Fruit fly (Drosophila melanogaster) whole organism, embryonic: ENCODE data around the gene Hayan.

Experiments
- Abd-B ChIP-seq: fragments of 200-800 bp; sonication (Bioruptor generic); optimal IDR thresholded peaks from 2 replicates; lab custom pipeline; 2018; ENCODE audit warnings: missing biosample characterization, mild to moderate bottlenecking, missing genetic modification characterization, moderate library complexity
- Asciz ChIP-seq: fragments of 200-800 bp; sonication (Bioruptor generic); optimal IDR thresholded peaks from 2 replicates; lab custom pipeline; 2017; ENCODE audit warnings: missing biosample characterization, mild to moderate bottlenecking, missing genetic modification characterization, missing genetic modification reagents
- B-H2 ChIP-seq: fragments of 200-800 bp; sonication (Bioruptor generic); optimal IDR thresholded peaks from 2 replicates; lab custom pipeline; 2018; ENCODE audit warnings: missing biosample characterization, mild to moderate bottlenecking, missing genetic modification characterization
- Bgb ChIP-seq: fragments of 200-800 bp; sonication (Bioruptor generic); IDR thresholded peaks from 2 replicates; pipeline ENCODE4 v1.3.6; 2022; ENCODE audit warnings: missing biosample characterization, missing genetic modification characterization; ENCODE audit not compliant: partially characterized antibody
- BtbVII ChIP-seq: fragments of 200-800 bp; sonication (Bioruptor generic); optimal IDR thresholded peaks from 3 replicates; lab custom pipeline; 2017; ENCODE audit warnings: missing biosample characterization, mild to moderate bottlenecking, missing genetic modification characterization
- CG11723 ChIP-seq: fragments of 200-800 bp; sonication (Bioruptor generic); optimal IDR thresholded peaks from 2 replicates; lab custom pipeline; 2017; ENCODE audit warnings: missing biosample characterization, mild to moderate bottlenecking, missing genetic modification characterization
- CG12071 ChIP-seq: fragments of 200-800 bp; sonication (Bioruptor generic); optimal IDR thresholded peaks from 3 replicates; lab custom pipeline; 2018; ENCODE audit warnings: missing biosample characterization, mild to moderate bottlenecking, missing genetic modification characterization
- CG13296 ChIP-seq: fragments of 200-800 bp; sonication (Bioruptor generic); optimal IDR thresholded peaks from 3 replicates; lab custom pipeline; 2018; ENCODE audit warnings: missing biosample characterization, mild to moderate bottlenecking, missing genetic modification characterization
- CG13894 ChIP-seq: fragments of 200-800 bp; sonication (Bioruptor generic); optimal IDR thresholded peaks from 3 replicates; lab custom pipeline; 2018; ENCODE audit warnings: missing biosample characterization, mild to moderate bottlenecking, missing genetic modification characterization, moderate library complexity
- CG14014 ChIP-seq: fragments of 200-800 bp; sonication (Bioruptor generic); IDR thresholded peaks from 2 replicates; pipeline ENCODE4 v1.3.6; 2022; ENCODE audit warnings: missing biosample characterization, missing genetic modification characterization
- CG15269 ChIP-seq: fragments of 200-800 bp; sonication (Bioruptor generic); optimal IDR thresholded peaks from 2 replicates; lab custom pipeline; 2018; ENCODE audit warnings: missing biosample characterization, mild to moderate bottlenecking, missing genetic modification characterization, moderate library complexity
- CG17385 ChIP-seq: fragments of 200-800 bp; sonication (Bioruptor generic); optimal IDR thresholded peaks from 3 replicates; lab custom pipeline; 2018; ENCODE audit warnings: missing biosample characterization, mild to moderate bottlenecking, missing genetic modification characterization
- CG18011 ChIP-seq: fragments of 200-800 bp; sonication (Bioruptor generic); optimal IDR thresholded peaks from 2 replicates; lab custom pipeline; 2017; ENCODE audit warnings: missing biosample characterization, missing genetic modification characterization, mild to moderate bottlenecking, moderate library complexity, missing genotype
- CG2202 ChIP-seq: fragments of 200-800 bp; sonication (Bioruptor generic); optimal IDR thresholded peaks from 2 replicates; lab custom pipeline; 2018; ENCODE audit warnings: missing biosample characterization, mild to moderate bottlenecking, missing genetic modification characterization
- CG2678 ChIP-seq: fragments of 200-800 bp; sonication (Bioruptor generic); optimal IDR thresholded peaks from 3 replicates; lab custom pipeline; 2019; ENCODE audit warnings: missing biosample characterization, mild to moderate bottlenecking, missing genetic modification characterization, moderate library complexity
- CG2875 ChIP-seq: fragments of 200-800 bp; sonication (Bioruptor generic); optimal IDR thresholded peaks from 2 replicates; lab custom pipeline; 2017; ENCODE audit warnings: missing biosample characterization, mild to moderate bottlenecking, missing genetic modification characterization, missing genetic modification reagents
- CG3281 ChIP-seq: fragments of 200-800 bp; sonication (Bioruptor generic); optimal IDR thresholded peaks from 3 replicates; lab custom pipeline; 2017; ENCODE audit warnings: missing biosample characterization, mild to moderate bottlenecking, missing genetic modification characterization
- CG34376 ChIP-seq: fragments of 200-800 bp; sonication (Bioruptor generic); optimal IDR thresholded peaks from 2 replicates; lab custom pipeline; 2018; ENCODE audit warnings: missing biosample characterization, mild to moderate bottlenecking, missing genetic modification characterization
- CG4730 ChIP-seq: fragments of 200-800 bp; sonication (Bioruptor generic); IDR thresholded peaks from 2 replicates; pipeline ENCODE4 v1.3.6; 2022; ENCODE audit warnings: missing biosample characterization, missing genetic modification characterization
- CG5953 ChIP-seq: fragments of 200-800 bp; sonication (Bioruptor generic); IDR thresholded peaks from 2 replicates; pipeline ENCODE4 v1.3.6; 2022; ENCODE audit warnings: missing biosample characterization, missing genetic modification characterization
- CG7839 ChIP-seq: fragments of 200-800 bp; sonication (Bioruptor generic); optimal IDR thresholded peaks from 3 replicates; lab custom pipeline; 2018; ENCODE audit warnings: missing biosample characterization, mild to moderate bottlenecking, missing genetic modification characterization, moderate library complexity
- CG8290 ChIP-seq, 3 experiments: fragments of 200-800 bp; sonication (Bioruptor generic); optimal IDR thresholded peaks; 2 replicates each; lab custom pipeline; 2016 to 2019; ENCODE audit warnings: missing biosample characterization in 3 of 3, missing genetic modification characterization in 3 of 3, mild to moderate bottlenecking in 2 of 3, moderate library complexity in 1 of 3
- CG9609 ChIP-seq: fragments of 200-800 bp; sonication (Bioruptor generic); optimal IDR thresholded peaks from 3 replicates; lab custom pipeline; 2016; ENCODE audit warnings: missing biosample characterization, missing genetic modification characterization
- CTCF ChIP-seq: fragments of 200-800 bp; sonication (Bioruptor generic); optimal IDR thresholded peaks from 2 replicates; lab custom pipeline; 2017; ENCODE audit warnings: missing biosample characterization, mild to moderate bottlenecking, missing genetic modification characterization, moderate library complexity
- CkIIα-i1 ChIP-seq: fragments of 200-800 bp; sonication (Bioruptor generic); IDR thresholded peaks from 2 replicates; pipeline ENCODE4 v1.3.6; 2022; ENCODE audit warnings: missing biosample characterization, missing genetic modification characterization
- D19B ChIP-seq: fragments of 200-800 bp; sonication (Bioruptor generic); optimal IDR thresholded peaks from 2 replicates; lab custom pipeline; 2017; ENCODE audit warnings: missing biosample characterization, mild to moderate bottlenecking, missing genetic modification characterization
- Dfd ChIP-seq, 2 experiments: fragments of >200 bp; optimal IDR thresholded peaks; 2 replicates each; lab custom pipeline; 2017; ENCODE audit warnings: missing biosample characterization in 2 of 2, missing genetic modification characterization in 2 of 2
- Doc2 ChIP-seq: fragments of 200-800 bp; sonication (Bioruptor generic); IDR thresholded peaks from 2 replicates; pipeline ENCODE4 v1.3.6; 2022; ENCODE audit warnings: missing biosample characterization, missing genetic modification characterization
- HLH3B ChIP-seq: fragments of 200-800 bp; sonication (Bioruptor generic); IDR thresholded peaks from 2 replicates; pipeline ENCODE4 v1.3.6; 2022; ENCODE audit warnings: missing biosample characterization, missing genetic modification characterization
- Hmr ChIP-seq: fragments of 200-800 bp; sonication (Bioruptor generic); optimal IDR thresholded peaks from 3 replicates; lab custom pipeline; 2017; ENCODE audit warnings: mild to moderate bottlenecking, missing biosample characterization, missing genetic modification reagents, missing genetic modification characterization
- MESR4 ChIP-seq: fragments of 200-800 bp; sonication (Bioruptor generic); optimal IDR thresholded peaks from 2 replicates; lab custom pipeline; 2018; ENCODE audit warnings: missing biosample characterization, mild to moderate bottlenecking, missing genetic modification characterization, moderate library complexity
- Med ChIP-seq: fragments of 200-800 bp; sonication (Bioruptor generic); peaks from one replicate; lab custom pipeline; 2016; ENCODE audit warnings: missing biosample characterization, missing genetic modification characterization, mild to moderate bottlenecking, inconsistent platforms, moderate library complexity
- PHDP ChIP-seq: fragments of 200-800 bp; sonication (Bioruptor generic); optimal IDR thresholded peaks from 3 replicates; lab custom pipeline; 2018; ENCODE audit warnings: missing biosample characterization, mild to moderate bottlenecking, missing genetic modification characterization, moderate library complexity
- Sox102F ChIP-seq: fragments of 200-800 bp; sonication (Bioruptor generic); optimal IDR thresholded peaks from 2 replicates; lab custom pipeline; 2018; ENCODE audit warnings: missing biosample characterization, mild to moderate bottlenecking, missing genetic modification characterization, moderate library complexity
- chif ChIP-seq, 2 experiments: fragments of 200-800 bp; sonication (Bioruptor generic); optimal IDR thresholded peaks; 3 replicates each; lab custom pipeline; 2016; ENCODE audit warnings: missing biosample characterization in 2 of 2, missing genetic modification characterization in 2 of 2
- exex ChIP-seq: fragments of 200-800 bp; sonication (Bioruptor generic); optimal IDR thresholded peaks from 4 replicates; lab custom pipeline; 2018; ENCODE audit warnings: missing biosample characterization, mild to moderate bottlenecking, missing genetic modification characterization, moderate library complexity
- gfzf ChIP-seq: fragments of 200-800 bp; sonication (Bioruptor generic); optimal IDR thresholded peaks from 2 replicates; lab custom pipeline; 2016; ENCODE audit warnings: missing biosample characterization, mild to moderate bottlenecking, missing genetic modification characterization, moderate library complexity
- grn ChIP-seq: fragments of 200-800 bp; sonication (Bioruptor generic); optimal IDR thresholded peaks from 3 replicates; lab custom pipeline; 2017; ENCODE audit warnings: missing biosample characterization, missing genetic modification characterization
- gsb-n ChIP-seq: fragments of 200-800 bp; sonication (Bioruptor generic); optimal IDR thresholded peaks from 3 replicates; lab custom pipeline; 2018; ENCODE audit warnings: missing biosample characterization, mild to moderate bottlenecking, missing genetic modification characterization
- h ChIP-seq: fragments of >200 bp; optimal IDR thresholded peaks from 2 replicates; lab custom pipeline; 2017
- hth ChIP-seq: fragments of >200 bp; optimal IDR thresholded peaks from 2 replicates; lab custom pipeline; 2017; ENCODE audit warnings: inconsistent platforms
- mirr ChIP-seq: fragments of 200-800 bp; sonication (Bioruptor generic); optimal IDR thresholded peaks from 3 replicates; lab custom pipeline; 2018; ENCODE audit warnings: missing biosample characterization, mild to moderate bottlenecking, missing genetic modification characterization
- nau ChIP-seq: fragments of 200-800 bp; sonication (Bioruptor generic); optimal IDR thresholded peaks from 3 replicates; lab custom pipeline; 2017; ENCODE audit warnings: missing biosample characterization, mild to moderate bottlenecking, missing genetic modification characterization, missing genetic modification reagents
- ranshi ChIP-seq: fragments of 200-800 bp; sonication (Bioruptor generic); IDR thresholded peaks from 2 replicates; pipeline ENCODE4 v1.3.6; 2022; ENCODE audit warnings: missing biosample characterization, missing genetic modification characterization
- schlank ChIP-seq: fragments of 200-800 bp; sonication (Bioruptor generic); optimal IDR thresholded peaks from 2 replicates; lab custom pipeline; 2018; ENCODE audit warnings: missing biosample characterization, mild to moderate bottlenecking, missing genetic modification characterization
- sens ChIP-seq: fragments of 200-800 bp; sonication (Bioruptor generic); peaks from one replicate; lab custom pipeline; 2016; ENCODE audit warnings: missing biosample characterization, missing genetic modification characterization
- sug ChIP-seq: fragments of 200-800 bp; optimal IDR thresholded peaks from 2 replicates; lab custom pipeline; 2019; ENCODE audit warnings: missing biosample characterization, mild to moderate bottlenecking, missing genetic modification characterization, moderate library complexity
- unpg ChIP-seq: fragments of 200-800 bp; sonication (Bioruptor generic); optimal IDR thresholded peaks from 3 replicates; lab custom pipeline; 2018; ENCODE audit warnings: missing biosample characterization, mild to moderate bottlenecking, missing genetic modification characterization, moderate library complexity

Hayan gene

dm6 chrX:18510884-18511283 lies 27.3 kb upstream of the Hayan start:
- TF ChIP-seq CG15269 = peak; percentile 43
- TF ChIP-seq CG12071 (GFP tag; lab: Kevin White, UChicago) = peak; percentile 49
- TF ChIP-seq CG7839 (tag; lab: Kevin White, UChicago) = peak; percentile 7
- TF ChIP-seq CG8290 (GFP tag; optimal IDR thresholded peaks at IDR 0.05; lab: Kevin White, UChicago) = no peak
- TF ChIP-seq CG8290 (tag; optimal IDR thresholded peaks at IDR 0.05; lab: Kevin White, UChicago) = peak in 1 of 2 experiments; percentile 58
- peak; percentile 39 for TF ChIP-seq B-H2 (GFP tag; lab: Kevin White, UChicago)
- peak; percentile 66 for TF ChIP-seq CG13894 (tag; lab: Kevin White, UChicago)
- peak; percentile 24 for TF ChIP-seq PHDP (tag; lab: Kevin White, UChicago)
- peak; percentile 63 for TF ChIP-seq Med (GFP tag; lab: Kevin White, UChicago)
- TF ChIP-seq unpg (GFP tag; lab: Kevin White, UChicago) = peak; percentile 19
- peak; percentile 60 for TF ChIP-seq CG2678 (tag; lab: Kevin White, UChicago)
- TF ChIP-seq schlank = peak; percentile 42
- TF ChIP-seq CG13296 (GFP tag; lab: Kevin White, UChicago) = peak; percentile 33
- TF ChIP-seq h (lab: Kevin White, UChicago) = no peak
- TF ChIP-seq ranshi (GFP tag; lab: Robert Waterston, UW) = no peak
- TF ChIP-seq CG4730 (GFP tag; lab: Robert Waterston, UW) = no peak
- TF ChIP-seq CG34376 (GFP tag; lab: Kevin White, UChicago) = peak; percentile 16
- peak; percentile 44 for TF ChIP-seq CG3281 (GFP tag; lab: Kevin White, UChicago)
- peak; percentile 2 for TF ChIP-seq Hmr (GFP tag; lab: Kevin White, UChicago)
- peak; percentile 26 for TF ChIP-seq mirr (GFP tag; lab: Kevin White, UChicago)
- TF ChIP-seq sug (tag; lab: Kevin White, UChicago) = peak; percentile 55
- TF ChIP-seq CG2202 (tag; lab: Kevin White, UChicago) = no peak
- no peak for TF ChIP-seq chif (GFP tag; optimal IDR thresholded peaks at IDR 0.05; lab: Kevin White, UChicago)
- no peak for TF ChIP-seq gsb-n (tag; lab: Kevin White, UChicago)

dm6 chrX:18509430-18509829 lies 25.9 kb upstream of the Hayan start:
- peak; percentile 93 for TF ChIP-seq exex (tag; lab: Kevin White, UChicago)
- no peak for TF ChIP-seq CG14014
- TF ChIP-seq sug (tag; lab: Kevin White, UChicago) = peak; percentile 35

- peak; percentile 46 for TF ChIP-seq sens
- no peak for TF ChIP-seq Dfd (GFP tag; optimal IDR thresholded peaks at IDR 0.05; lab: Kevin White, UChicago)
- no peak for TF ChIP-seq HLH3B (GFP tag; lab: Robert Waterston, UW)
- TF ChIP-seq MESR4 (GFP tag; lab: Kevin White, UChicago) = no peak
- TF ChIP-seq Sox102F (GFP tag; lab: Kevin White, UChicago) = no peak
- TF ChIP-seq Bgb (GFP tag; lab: Robert Waterston, UW) = no peak
- TF ChIP-seq BtbVII (GFP tag; lab: Kevin White, UChicago) = no peak
- TF ChIP-seq sug (tag; lab: Kevin White, UChicago) = peak; percentile 44
- no peak for TF ChIP-seq gfzf (GFP tag; lab: Kevin White, UChicago)
- no peak for TF ChIP-seq CG9609 (GFP tag; lab: Kevin White, UChicago)
- no peak for TF ChIP-seq CG18011 (GFP tag; lab: Kevin White, UChicago)
- no peak for TF ChIP-seq CG7839 (tag; lab: Kevin White, UChicago)
- TF ChIP-seq CG11723 (GFP tag; lab: Kevin White, UChicago) = no peak
- peak; percentile 20 for TF ChIP-seq D19B (GFP tag; lab: Kevin White, UChicago)
- no peak for TF ChIP-seq CG5953
- no peak for TF ChIP-seq CG17385 (GFP tag; lab: Kevin White, UChicago)
- no peak for TF ChIP-seq Asciz (GFP tag; lab: Kevin White, UChicago)
- peak; percentile 50 for TF ChIP-seq grn (GFP tag; lab: Kevin White, UChicago)
- TF ChIP-seq CG2875 (GFP tag; lab: Kevin White, UChicago) = no peak
- peak; percentile 59 for TF ChIP-seq exex (tag; lab: Kevin White, UChicago)
- no peak for TF ChIP-seq nau (GFP tag; lab: Kevin White, UChicago)
- TF ChIP-seq hth (lab: Kevin White, UChicago) = no peak
- TF ChIP-seq CTCF = no peak
- TF ChIP-seq Abd-B (GFP tag; lab: Kevin White, UChicago) = no peak
- TF ChIP-seq Doc2 = no peak
- no peak for TF ChIP-seq CkIIα-i1 (GFP tag; lab: Robert Waterston, UW)
Observed at dm6 chrX:18508565-18508964, 25.0 kb upstream of the Hayan start.
